Worm (Caenorhabditis elegans) whole organism, mixed stage, embryonic: ENCODE data around the gene EGAP4.1.

ENCODE experiments used
- M03D4.4 ChIP-seq: sonication (generic microtip); optimal IDR thresholded peaks from 2 replicates; lab custom pipeline; 2017; ENCODE audit warnings: mild to moderate bottlenecking, missing genetic modification characterization, missing compliant biosample characterization
- bed-3 ChIP-seq: fragments of 200-800 bp; sonication (Bioruptor generic); optimal IDR thresholded peaks from 3 replicates; lab custom pipeline; 2018; ENCODE audit warnings: mild to moderate bottlenecking, missing genetic modification characterization, moderate library complexity, missing compliant biosample characterization
- blmp-1 ChIP-seq: fragments of 150-350 bp; optimal IDR thresholded peaks from 2 replicates; lab custom pipeline; 2014; ENCODE audit warnings: missing biosample characterization, missing genetic modification characterization
- ceh-39 ChIP-seq: fragments of 150-350 bp; optimal IDR thresholded peaks from 2 replicates; lab custom pipeline; 2014; ENCODE audit warnings: missing biosample characterization, missing genetic modification characterization
- ceh-43 ChIP-seq: fragments of 200-800 bp; sonication (Bioruptor generic); optimal IDR thresholded peaks from 2 replicates; lab custom pipeline; 2018; ENCODE audit warnings: mild to moderate bottlenecking, missing genetic modification characterization, moderate library complexity, missing compliant biosample characterization
- ces-1 ChIP-seq: fragments of 150-350 bp; optimal IDR thresholded peaks from 2 replicates; lab custom pipeline; 2014; ENCODE audit warnings: missing biosample characterization, missing genetic modification reagents, missing genetic modification characterization
- cnd-1 ChIP-seq: fragments of 200-800 bp; sonication (Bioruptor generic); optimal IDR thresholded peaks from 2 replicates; lab custom pipeline; 2018; ENCODE audit warnings: mild to moderate bottlenecking, missing genetic modification characterization, missing compliant biosample characterization
- elt-1 ChIP-seq: sonication (generic microtip); optimal IDR thresholded peaks from 2 replicates; lab custom pipeline; 2017; ENCODE audit warnings: missing genetic modification characterization, mild to moderate bottlenecking, missing compliant biosample characterization, antibody characterized with exemption, moderate library complexity, borderline replicate concordance; ENCODE audit not compliant: insufficient read depth
- elt-3 ChIP-seq: fragments of 150-350 bp; optimal IDR thresholded peaks from 2 replicates; lab custom pipeline; 2014; ENCODE audit warnings: missing biosample characterization, missing genetic modification characterization
- ham-2 ChIP-seq: fragments of 200-800 bp; sonication (Bioruptor generic); optimal IDR thresholded peaks from 2 replicates; lab custom pipeline; 2018; ENCODE audit warnings: mild to moderate bottlenecking, missing genetic modification characterization, missing compliant biosample characterization
- hlh-1 ChIP-seq: fragments of 150-350 bp; optimal IDR thresholded peaks from 2 replicates; lab custom pipeline; 2014; ENCODE audit warnings: missing biosample characterization, missing genetic modification reagents, missing genetic modification characterization
- lin-13 ChIP-seq: fragments of 150-350 bp; optimal IDR thresholded peaks from 2 replicates; lab custom pipeline; 2014; ENCODE audit warnings: missing biosample characterization, missing genetic modification characterization
- lin-32 ChIP-seq: fragments of 200-800 bp; sonication (Bioruptor generic); optimal IDR thresholded peaks from 2 replicates; lab custom pipeline; 2018; ENCODE audit warnings: mild to moderate bottlenecking, missing genetic modification characterization, missing compliant biosample characterization
- lsy-2 ChIP-seq: fragments of 150-350 bp; optimal IDR thresholded peaks from 2 replicates; lab custom pipeline; 2014; ENCODE audit warnings: missing biosample characterization, missing genetic modification characterization
- mab-5 ChIP-seq: fragments of 150-350 bp; optimal IDR thresholded peaks from 2 replicates; lab custom pipeline; 2014; ENCODE audit warnings: missing biosample characterization, missing genetic modification characterization
- mep-1 ChIP-seq: fragments of 150-350 bp; optimal IDR thresholded peaks from 2 replicates; lab custom pipeline; 2017; ENCODE audit warnings: missing biosample characterization, missing genetic modification reagents, missing genetic modification characterization, inconsistent platforms
- mls-2 ChIP-seq: sonication (generic microtip); optimal IDR thresholded peaks from 2 replicates; lab custom pipeline; 2016; ENCODE audit warnings: mild to moderate bottlenecking, missing genetic modification characterization, moderate library complexity, missing compliant biosample characterization
- nhr-12 ChIP-seq: fragments of 150-350 bp; optimal IDR thresholded peaks from 2 replicates; lab custom pipeline; 2014; ENCODE audit warnings: missing biosample characterization, missing genetic modification characterization
- nhr-2 ChIP-seq: fragments of 150-350 bp; optimal IDR thresholded peaks from 2 replicates; lab custom pipeline; 2014; ENCODE audit warnings: missing biosample characterization, missing genetic modification characterization
- nhr-237 ChIP-seq: fragments of 150-350 bp; optimal IDR thresholded peaks from 2 replicates; lab custom pipeline; 2014; ENCODE audit warnings: missing biosample characterization, missing genetic modification characterization
- nhr-28 ChIP-seq: fragments of 150-350 bp; optimal IDR thresholded peaks from 2 replicates; lab custom pipeline; 2014; ENCODE audit warnings: missing biosample characterization, missing genetic modification characterization
- nhr-76 ChIP-seq: sonication (generic microtip); optimal IDR thresholded peaks from 2 replicates; lab custom pipeline; 2017; ENCODE audit warnings: missing biosample characterization, missing genetic modification characterization
- pha-4 ChIP-seq: fragments of 150-350 bp; optimal IDR thresholded peaks from 2 replicates; lab custom pipeline; 2018; ENCODE audit warnings: missing biosample characterization, missing genetic modification reagents, missing genetic modification characterization
- sptf-1 ChIP-seq: sonication (generic microtip); optimal IDR thresholded peaks from 2 replicates; lab custom pipeline; 2017; ENCODE audit warnings: mild to moderate bottlenecking, missing genetic modification characterization, moderate library complexity, missing compliant biosample characterization
- tbx-8 ChIP-seq: fragments of 200-800 bp; sonication (Bioruptor generic); optimal IDR thresholded peaks from 2 replicates; lab custom pipeline; 2018; ENCODE audit warnings: mild to moderate bottlenecking, missing genetic modification characterization, moderate library complexity, missing compliant biosample characterization
- unc-120 ChIP-seq: sonication (generic microtip); optimal IDR thresholded peaks from 2 replicates; lab custom pipeline; 2017; ENCODE audit warnings: missing genetic modification characterization, missing compliant biosample characterization; ENCODE audit not compliant: poor library complexity, severe bottlenecking
- unc-39 ChIP-seq: fragments of 150-350 bp; optimal IDR thresholded peaks from 2 replicates; lab custom pipeline; 2014; ENCODE audit warnings: missing biosample characterization, missing genetic modification characterization
- unc-62 ChIP-seq: fragments of 150-350 bp; optimal IDR thresholded peaks from 2 replicates; lab custom pipeline; 2014; ENCODE audit warnings: missing biosample characterization, missing genetic modification reagents, missing genetic modification characterization
- zip-8 ChIP-seq: fragments of 150-350 bp; optimal IDR thresholded peaks from 2 replicates; lab custom pipeline; 2014; ENCODE audit warnings: missing biosample characterization, missing genetic modification characterization
- ztf-11 ChIP-seq: fragments of 150-350 bp; optimal IDR thresholded peaks from 2 replicates; lab custom pipeline; 2014; ENCODE audit warnings: missing biosample characterization, missing genetic modification characterization

Gene EGAP4.1

ce11 chrX:8727306-8727705 is at the start of gene EGAP4.1:
TSS of gene EGAP4.1 (minus strand) at chrX:8727406.
- TF ChIP-seq lin-32 (GFP tag; lab: Kevin White, UChicago), result no peak
- TF ChIP-seq ces-1, result no peak
- TF ChIP-seq blmp-1, result no peak
- TF ChIP-seq elt-1 (tag; lab: Kevin White, UChicago), result no peak
- TF ChIP-seq mab-5, result no peak
- no peak for TF ChIP-seq pha-4 (tag; lab: Kevin White, UChicago)
- no peak for TF ChIP-seq ztf-11 (tag; lab: Kevin White, UChicago)
- no peak for TF ChIP-seq tbx-8 (GFP tag; lab: Kevin White, UChicago)
- TF ChIP-seq bed-3 (GFP tag; lab: Kevin White, UChicago), result no peak
- no peak for TF ChIP-seq nhr-237
- no peak for TF ChIP-seq ceh-43
- no peak for TF ChIP-seq sptf-1
- no peak for TF ChIP-seq ceh-39 (tag; lab: Kevin White, UChicago)
- TF ChIP-seq nhr-2 (tag; lab: Kevin White, UChicago), result no peak
- TF ChIP-seq elt-3 (tag; lab: Kevin White, UChicago), result no peak
- no peak for TF ChIP-seq nhr-28 (tag; lab: Kevin White, UChicago)
- no peak for TF ChIP-seq nhr-76 (tag; lab: Kevin White, UChicago)

- TF ChIP-seq lin-13 (tag; lab: Kevin White, UChicago), result no peak
- no peak for TF ChIP-seq nhr-237
- peak; percentile 88 for TF ChIP-seq ces-1
- no peak for TF ChIP-seq blmp-1
- TF ChIP-seq, all 35 proteins: peak for 1
Observed at ce11 chrX:8770316-8770715, 43.1 kb upstream of the EGAP4.1 start.

- TF ChIP-seq hlh-1 (tag; lab: Kevin White, UChicago), result peak; percentile 81
- TF ChIP-seq ham-2 (GFP tag; lab: Kevin White, UChicago), result no peak
- no peak for TF ChIP-seq ceh-43
- TF ChIP-seq unc-62 (GFP tag; lab: Kevin White, UChicago), result peak; percentile 13
- no peak for TF ChIP-seq lsy-2
- no peak for TF ChIP-seq unc-39
- no peak for TF ChIP-seq mls-2
- TF ChIP-seq, all 35 proteins: peak for 2
Observed at ce11 chrX:8764044-8764443, 36.8 kb upstream of the EGAP4.1 start.

- no peak for TF ChIP-seq tbx-8 (GFP tag; lab: Kevin White, UChicago)
Observed at ce11 chrX:8763607-8764006, 36.4 kb upstream of the EGAP4.1 start, which contains the start of gene zig-12. TSS of gene zig-12 (plus strand) at chrX:8763907.

- TF ChIP-seq lin-13 (tag; lab: Kevin White, UChicago) (no peak), hlh-1 (tag; lab: Kevin White, UChicago) (peak; percentile 27), unc-120 (peak; percentile 28)
- TF ChIP-seq, all 35 proteins: peak for 2
Observed at ce11 chrX:8762927-8763326, 35.7 kb upstream of the EGAP4.1 start.

ce11 chrX:8761497-8761896 is 34.3 kb upstream of the EGAP4.1 start, which contains the start of gene M02D8.5:
TSS of gene M02D8.5 (minus strand) at chrX:8761597.
- no peak for TF ChIP-seq elt-3 (tag; lab: Kevin White, UChicago)
- no peak for TF ChIP-seq lin-13 (tag; lab: Kevin White, UChicago)
- TF ChIP-seq unc-62 (GFP tag; lab: Kevin White, UChicago), result no peak
- TF ChIP-seq nhr-12, result no peak
- TF ChIP-seq mls-2, result no peak
- no peak for TF ChIP-seq nhr-28 (tag; lab: Kevin White, UChicago)
- TF ChIP-seq cnd-1 (tag; lab: Kevin White, UChicago), result no peak
- no peak for TF ChIP-seq mep-1 (tag; lab: Kevin White, UChicago)
- TF ChIP-seq tbx-8 (GFP tag; lab: Kevin White, UChicago), result no peak
- TF ChIP-seq sptf-1, result no peak
- TF ChIP-seq hlh-1 (tag; lab: Kevin White, UChicago), result no peak
- TF ChIP-seq ztf-11 (tag; lab: Kevin White, UChicago), result no peak
- TF ChIP-seq zip-8 (tag; lab: Kevin White, UChicago), result no peak
- TF ChIP-seq nhr-76 (tag; lab: Kevin White, UChicago), result no peak
- TF ChIP-seq mab-5, result no peak
- no peak for TF ChIP-seq M03D4.4 (tag; lab: Kevin White, UChicago)
- TF ChIP-seq blmp-1, result no peak
- TF ChIP-seq bed-3 (GFP tag; lab: Kevin White, UChicago), result no peak
